Fruit fly (Drosophila melanogaster) whole organism, embryonic: ENCODE data around the gene CG9626.

ENCODE experiments used
- Ada2b ChIP-seq: fragments of 200-800 bp; sonication (Bioruptor generic); IDR thresholded peaks from 2 replicates; pipeline ENCODE4 v1.3.6; 2022; ENCODE audit warnings: missing biosample characterization, missing genetic modification characterization
- Adf1 ChIP-seq: fragments of 200-800 bp; sonication (Bioruptor generic); IDR thresholded peaks from 2 replicates; pipeline ENCODE4 v1.3.6; 2022; ENCODE audit warnings: missing biosample characterization, missing genetic modification characterization
- B-H2 ChIP-seq: fragments of 200-800 bp; sonication (Bioruptor generic); optimal IDR thresholded peaks from 2 replicates; lab custom pipeline; 2018; ENCODE audit warnings: missing biosample characterization, mild to moderate bottlenecking, missing genetic modification characterization
- CG1024 ChIP-seq: fragments of 200-800 bp; sonication (Bioruptor generic); IDR thresholded peaks from 2 replicates; pipeline ENCODE4 v1.3.6; 2022; ENCODE audit warnings: missing biosample characterization, missing genetic modification characterization
- CG12155 ChIP-seq: fragments of 200-800 bp; sonication (Bioruptor generic); optimal IDR thresholded peaks from 3 replicates; lab custom pipeline; 2016; ENCODE audit warnings: missing biosample characterization, missing genetic modification characterization
- CG12219 ChIP-seq: fragments of 200-800 bp; sonication (Bioruptor generic); optimal IDR thresholded peaks from 3 replicates; lab custom pipeline; 2018; ENCODE audit warnings: missing biosample characterization, mild to moderate bottlenecking, missing genetic modification characterization
- CG12391 ChIP-seq: fragments of 200-800 bp; sonication (Bioruptor generic); optimal IDR thresholded peaks from 3 replicates; lab custom pipeline; 2018; ENCODE audit warnings: missing biosample characterization, mild to moderate bottlenecking, missing genetic modification characterization, moderate library complexity
- CG12659 ChIP-seq: fragments of 200-800 bp; sonication (Bioruptor generic); optimal IDR thresholded peaks from 3 replicates; lab custom pipeline; 2017; ENCODE audit warnings: mild to moderate bottlenecking, missing biosample characterization, missing genetic modification reagents, missing genetic modification characterization
- CG12769 ChIP-seq: fragments of 200-800 bp; sonication (Bioruptor generic); optimal IDR thresholded peaks from 2 replicates; lab custom pipeline; 2019; ENCODE audit warnings: missing biosample characterization, mild to moderate bottlenecking, missing genetic modification characterization, moderate library complexity
- CG13775 ChIP-seq: fragments of 200-800 bp; sonication (Bioruptor generic); optimal IDR thresholded peaks from 3 replicates; lab custom pipeline; 2017; ENCODE audit warnings: missing biosample characterization, mild to moderate bottlenecking, missing genetic modification characterization
- CG16863 ChIP-seq: fragments of 200-800 bp; sonication (Bioruptor generic); optimal IDR thresholded peaks from 3 replicates; lab custom pipeline; 2016; ENCODE audit warnings: missing biosample characterization, missing genetic modification characterization
- CG31441 ChIP-seq: fragments of 200-800 bp; sonication (Bioruptor generic); IDR thresholded peaks from 2 replicates; pipeline ENCODE4 v1.3.6; 2022; ENCODE audit warnings: missing biosample characterization, missing genetic modification characterization
- CG3995 ChIP-seq: fragments of 200-800 bp; sonication (Bioruptor generic); optimal IDR thresholded peaks from 3 replicates; lab custom pipeline; 2016; ENCODE audit warnings: missing biosample characterization, missing genetic modification characterization
- CG4404 ChIP-seq: fragments of 200-800 bp; sonication (Bioruptor generic); IDR thresholded peaks from 2 replicates; pipeline ENCODE4 v1.3.6; 2022; ENCODE audit warnings: missing biosample characterization, missing genetic modification characterization
- CG6683 ChIP-seq: fragments of 200-800 bp; sonication (Bioruptor generic); optimal IDR thresholded peaks from 2 replicates; lab custom pipeline; 2017; ENCODE audit warnings: missing biosample characterization, mild to moderate bottlenecking, missing genetic modification characterization, missing genetic modification reagents
- CG7271 ChIP-seq: fragments of 200-800 bp; sonication (Bioruptor generic); optimal IDR thresholded peaks from 2 replicates; lab custom pipeline; 2018; ENCODE audit warnings: missing biosample characterization, mild to moderate bottlenecking, missing genetic modification characterization, moderate library complexity
- CG7556 ChIP-seq: fragments of 200-800 bp; sonication (Bioruptor generic); optimal IDR thresholded peaks from 2 replicates; lab custom pipeline; 2017; ENCODE audit warnings: missing biosample characterization, mild to moderate bottlenecking, missing genetic modification characterization
- CG7786 ChIP-seq: fragments of 200-800 bp; sonication (Bioruptor generic); optimal IDR thresholded peaks from 2 replicates; lab custom pipeline; 2016; ENCODE audit warnings: missing biosample characterization, missing genetic modification characterization
- CG7963 ChIP-seq: fragments of 200-800 bp; sonication (Bioruptor generic); IDR thresholded peaks from 3 replicates; pipeline ENCODE4 v1.3.6; 2022; ENCODE audit warnings: missing biosample characterization, missing genetic modification characterization; ENCODE audit not compliant: partially characterized antibody
- CG8944 ChIP-seq: fragments of 200-800 bp; sonication (Bioruptor generic); optimal IDR thresholded peaks from 3 replicates; lab custom pipeline; 2016; ENCODE audit warnings: missing biosample characterization, missing genetic modification characterization
- CG9797 ChIP-seq: fragments of 200-800 bp; sonication (Bioruptor generic); optimal IDR thresholded peaks from 3 replicates; lab custom pipeline; 2018; ENCODE audit warnings: missing biosample characterization, mild to moderate bottlenecking, missing genetic modification characterization
- CG9817 ChIP-seq: fragments of 200-800 bp; sonication (Bioruptor generic); optimal IDR thresholded peaks from 2 replicates; lab custom pipeline; 2018; ENCODE audit warnings: missing biosample characterization, mild to moderate bottlenecking, missing genetic modification characterization, moderate library complexity
- CTCF ChIP-seq: fragments of 200-800 bp; sonication (Bioruptor generic); optimal IDR thresholded peaks from 2 replicates; lab custom pipeline; 2017; ENCODE audit warnings: missing biosample characterization, mild to moderate bottlenecking, missing genetic modification characterization, moderate library complexity
- D19B ChIP-seq: fragments of 200-800 bp; sonication (Bioruptor generic); optimal IDR thresholded peaks from 2 replicates; lab custom pipeline; 2017; ENCODE audit warnings: missing biosample characterization, mild to moderate bottlenecking, missing genetic modification characterization
- Dbx ChIP-seq: fragments of 200-800 bp; sonication (Bioruptor generic); IDR thresholded peaks from 3 replicates; pipeline ENCODE4 v1.3.6; 2022; ENCODE audit warnings: missing biosample characterization, missing genetic modification characterization
- Dek ChIP-seq: fragments of 200-800 bp; sonication (Bioruptor generic); optimal IDR thresholded peaks from 3 replicates; lab custom pipeline; 2019; ENCODE audit warnings: missing biosample characterization, mild to moderate bottlenecking, missing genetic modification characterization, moderate library complexity
- Dref ChIP-seq: fragments of 200-800 bp; sonication (Bioruptor generic); IDR thresholded peaks from 2 replicates; pipeline ENCODE4 v1.3.6; 2022; ENCODE audit warnings: missing biosample characterization, missing genetic modification characterization
- Elba2 ChIP-seq: fragments of 200-800 bp; sonication (Bioruptor generic); optimal IDR thresholded peaks from 3 replicates; lab custom pipeline; 2016; ENCODE audit warnings: missing biosample characterization, missing genetic modification characterization
- HLH3B ChIP-seq: fragments of 200-800 bp; sonication (Bioruptor generic); IDR thresholded peaks from 2 replicates; pipeline ENCODE4 v1.3.6; 2022; ENCODE audit warnings: missing biosample characterization, missing genetic modification characterization
- HmgZ ChIP-seq: fragments of 200-800 bp; sonication (Bioruptor generic); optimal IDR thresholded peaks from 2 replicates; lab custom pipeline; 2018; ENCODE audit warnings: missing biosample characterization, mild to moderate bottlenecking, missing genetic modification characterization
- Hmr ChIP-seq: fragments of 200-800 bp; sonication (Bioruptor generic); optimal IDR thresholded peaks from 3 replicates; lab custom pipeline; 2017; ENCODE audit warnings: mild to moderate bottlenecking, missing biosample characterization, missing genetic modification reagents, missing genetic modification characterization
- Hr51 ChIP-seq, 2 experiments: fragments of 200-800 bp; sonication (Bioruptor generic); optimal IDR thresholded peaks; 2 replicates in 1 of 2; 3 replicates in 1 of 2; lab custom pipeline; 2016 to 2018; ENCODE audit warnings: missing biosample characterization in 2 of 2, missing genetic modification characterization in 2 of 2, mild to moderate bottlenecking in 1 of 2, moderate library complexity in 1 of 2
- Lhr ChIP-seq: fragments of 200-800 bp; sonication (Bioruptor generic); optimal IDR thresholded peaks from 3 replicates; lab custom pipeline; 2017; ENCODE audit warnings: mild to moderate bottlenecking, missing biosample characterization, missing genetic modification reagents, missing genetic modification characterization
- Med ChIP-seq: fragments of 200-800 bp; sonication (Bioruptor generic); peaks from one replicate; lab custom pipeline; 2016; ENCODE audit warnings: missing biosample characterization, missing genetic modification characterization, mild to moderate bottlenecking, inconsistent platforms, moderate library complexity
- Myb ChIP-seq: fragments of 200-800 bp; sonication (Bioruptor generic); optimal IDR thresholded peaks from 2 replicates; lab custom pipeline; 2016; ENCODE audit warnings: missing biosample characterization, missing genetic modification characterization
- Sox100B ChIP-seq: fragments of 200-800 bp; sonication (Bioruptor generic); optimal IDR thresholded peaks from 3 replicates; lab custom pipeline; 2018; ENCODE audit warnings: missing biosample characterization, mild to moderate bottlenecking, missing genetic modification characterization
- Tbp ChIP-seq: fragments of >200 bp; optimal IDR thresholded peaks from 2 replicates; lab custom pipeline; 2018; ENCODE audit warnings: missing biosample characterization, missing genetic modification characterization
- Xbp1 ChIP-seq: fragments of 200-800 bp; sonication (Bioruptor generic); optimal IDR thresholded peaks from 3 replicates; lab custom pipeline; 2016; ENCODE audit warnings: missing biosample characterization, mild to moderate bottlenecking, missing genetic modification characterization
- ap ChIP-seq: fragments of 200-800 bp; sonication (Bioruptor generic); IDR thresholded peaks from 2 replicates; pipeline ENCODE4 v1.3.6; 2022; ENCODE audit warnings: missing biosample characterization, missing genetic modification characterization
- chm ChIP-seq: fragments of 200-800 bp; sonication (Bioruptor generic); IDR thresholded peaks from 2 replicates; pipeline ENCODE4 v1.3.6; 2022; ENCODE audit warnings: missing biosample characterization, missing genetic modification characterization
- dimm ChIP-seq: fragments of 200-800 bp; sonication (Bioruptor generic); IDR thresholded peaks from 2 replicates; pipeline ENCODE4 v1.3.6; 2022; ENCODE audit warnings: missing biosample characterization, missing genetic modification characterization
- dm ChIP-seq: fragments of 200-800 bp; sonication (Bioruptor generic); optimal IDR thresholded peaks from 3 replicates; lab custom pipeline; 2016; ENCODE audit warnings: missing biosample characterization, missing genetic modification characterization
- fd96Cb ChIP-seq: fragments of 200-800 bp; sonication (Bioruptor generic); optimal IDR thresholded peaks from 2 replicates; lab custom pipeline; 2018; ENCODE audit warnings: missing biosample characterization, mild to moderate bottlenecking, missing genetic modification characterization, moderate library complexity
- hkb ChIP-seq, 2 experiments: fragments of 200-800 bp in 1 of 2; fragments of >200 bp in 1 of 2; sonication (Bioruptor generic) in 1 of 2; IDR thresholded peaks in 1 of 2; optimal IDR thresholded peaks in 1 of 2; 2 replicates each; pipeline versions ENCODE4 v1.3.6 to Lab custom; 2017 to 2022; ENCODE audit warnings: missing biosample characterization in 1 of 2, missing genetic modification characterization in 1 of 2
- jigr1 ChIP-seq: fragments of 200-800 bp; sonication (Bioruptor generic); IDR thresholded peaks from 3 replicates; pipeline ENCODE4 v1.3.6; 2022; ENCODE audit warnings: missing biosample characterization, missing genetic modification characterization
- jumu ChIP-seq: fragments of 200-800 bp; sonication (Bioruptor generic); optimal IDR thresholded peaks from 3 replicates; lab custom pipeline; 2016; ENCODE audit warnings: missing biosample characterization, missing genetic modification characterization
- onecut ChIP-seq: fragments of 200-800 bp; sonication (Bioruptor generic); IDR thresholded peaks from 2 replicates; pipeline ENCODE4 v1.3.6; 2022; ENCODE audit warnings: missing biosample characterization, missing genetic modification characterization
- pros ChIP-seq: fragments of 200-800 bp; sonication (Bioruptor generic); optimal IDR thresholded peaks from 3 replicates; lab custom pipeline; 2019; ENCODE audit warnings: missing biosample characterization, mild to moderate bottlenecking, missing genetic modification characterization, moderate library complexity
- pzg ChIP-seq: fragments of 200-800 bp; sonication (Bioruptor generic); optimal IDR thresholded peaks from 3 replicates; lab custom pipeline; 2018; ENCODE audit warnings: missing biosample characterization, mild to moderate bottlenecking, missing genetic modification characterization, moderate library complexity
- so ChIP-seq: fragments of 200-800 bp; sonication (Bioruptor generic); IDR thresholded peaks from 3 replicates; pipeline ENCODE4 v1.3.6; 2022; ENCODE audit warnings: missing biosample characterization, missing genetic modification characterization
- zen2 ChIP-seq: fragments of 200-800 bp; sonication (Bioruptor generic); IDR thresholded peaks from 3 replicates; pipeline ENCODE4 v1.3.6; 2022; ENCODE audit warnings: missing biosample characterization, missing genetic modification characterization; ENCODE audit not compliant: partially characterized antibody

Gene CG9626

DNA sequence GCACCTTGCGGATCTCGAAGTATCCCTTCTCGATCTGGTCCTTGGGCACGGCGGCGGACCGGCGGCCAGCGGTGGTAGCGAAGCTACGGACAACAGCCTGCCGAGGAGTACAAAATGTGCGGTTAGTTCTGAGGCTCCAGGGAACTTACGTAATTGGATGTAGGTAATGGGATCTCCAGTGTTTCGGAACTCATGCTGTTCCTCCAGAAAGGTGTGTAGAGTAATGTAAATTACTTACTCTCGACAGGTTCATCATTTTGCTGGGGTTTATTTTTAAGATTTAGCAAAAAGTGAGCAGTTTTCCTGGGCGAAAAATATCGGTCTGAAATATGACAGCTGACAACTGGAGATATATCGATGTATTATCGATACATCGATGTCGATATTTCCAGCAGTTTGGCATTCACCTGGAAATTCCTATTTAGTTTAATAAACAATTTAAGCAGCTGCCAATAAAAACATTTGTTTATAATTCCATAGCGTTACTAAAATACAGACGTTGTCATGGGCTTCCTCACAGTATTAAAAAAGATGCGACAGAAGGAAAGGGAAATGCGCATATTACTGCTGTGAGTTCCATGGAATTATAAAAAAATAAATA lies 40.0 kb upstream of the CG9626 start, which contains the start of the genes COX7A and Arl2 (continued):
- TF ChIP-seq B-H2 (GFP tag; lab: Kevin White, UChicago), result no peak
- TF ChIP-seq Myb (GFP tag; lab: Kevin White, UChicago), result peak; percentile 1
- no peak for TF ChIP-seq Elba2 (GFP tag; lab: Kevin White, UChicago)
- TF ChIP-seq CG6683, result no peak
- no peak for TF ChIP-seq CG12219 (GFP tag; lab: Kevin White, UChicago)
- TF ChIP-seq Hr51 (GFP tag; optimal IDR thresholded peaks at IDR 0.05; lab: Kevin White, UChicago), result no peak
- 0 out of 2 replicates have a peak, but pooled peaks have one; percentile 10 for TF ChIP-seq onecut (GFP tag; lab: Robert Waterston, UW)
- TF ChIP-seq jumu (GFP tag; lab: Kevin White, UChicago), result no peak
- TF ChIP-seq Ada2b (GFP tag; lab: Robert Waterston, UW), result no peak
- no peak for TF ChIP-seq pros
- TF ChIP-seq HLH3B (GFP tag; lab: Robert Waterston, UW), result no peak
- peak; percentile 90 for TF ChIP-seq CG7963
- no peak for TF ChIP-seq Dbx (GFP tag; lab: Robert Waterston, UW)
- TF ChIP-seq jigr1, result peak; percentile 27; the same call in 1 of the 3 replicates
- TF ChIP-seq Adf1 (GFP tag; lab: Robert Waterston, UW), result no peak
- peak; percentile 82 for TF ChIP-seq pzg (GFP tag; lab: Kevin White, UChicago)
- TF ChIP-seq CG7271 (tag; lab: Kevin White, UChicago), result no peak
- TF ChIP-seq Hmr (GFP tag; lab: Kevin White, UChicago), result no peak
- no peak for TF ChIP-seq Sox100B (GFP tag; lab: Kevin White, UChicago)
- TF ChIP-seq Dref (GFP tag; lab: Robert Waterston, UW), result peak; percentile 95
- TF ChIP-seq Lhr (GFP tag; lab: Kevin White, UChicago), result no peak
- TF ChIP-seq so (GFP tag; lab: Robert Waterston, UW), result no peak
- TF ChIP-seq CG1024, result no peak
- no peak for TF ChIP-seq CG16863 (GFP tag; lab: Kevin White, UChicago)
- peak; percentile 72 for TF ChIP-seq CG12659 (GFP tag; lab: Kevin White, UChicago)
- TF ChIP-seq Xbp1 (GFP tag; lab: Kevin White, UChicago), result no peak
- no peak for TF ChIP-seq D19B
- TF ChIP-seq CTCF (GFP tag; lab: Kevin White, UChicago), result no peak
- no peak for TF ChIP-seq CG9797 (GFP tag; lab: Kevin White, UChicago)
- TF ChIP-seq Med (GFP tag; lab: Kevin White, UChicago), result peak; percentile 81
- peak; percentile 18 for TF ChIP-seq CG3995 (GFP tag; lab: Kevin White, UChicago)
- no peak for TF ChIP-seq CG4404
- no peak for TF ChIP-seq chm
- TF ChIP-seq zen2 (GFP tag; lab: Robert Waterston, UW), result peak; percentile 95
- peak; percentile 23 for TF ChIP-seq dm
- no peak for TF ChIP-seq Tbp (GFP tag; lab: Kevin White, UChicago)
- TF ChIP-seq CG31441 (GFP tag; lab: Robert Waterston, UW), result no peak
- no peak for TF ChIP-seq CG7556 (GFP tag; lab: Kevin White, UChicago)
- no peak for TF ChIP-seq CG12769 (tag; lab: Kevin White, UChicago)
- no peak for TF ChIP-seq CG7786
- TF ChIP-seq CG13775 (GFP tag; lab: Kevin White, UChicago), result no peak
- no peak for TF ChIP-seq dimm
- TF ChIP-seq HmgZ (tag; lab: Kevin White, UChicago), result peak; percentile 65
- no peak for TF ChIP-seq ap (GFP tag; lab: Robert Waterston, UW)
- no peak for TF ChIP-seq CG9817
- TF ChIP-seq Dek (tag; lab: Kevin White, UChicago), result no peak
- no peak for TF ChIP-seq CG8944
- TF ChIP-seq hkb (optimal IDR thresholded peaks at IDR 0.05; lab: Kevin White, UChicago), result no peak
- no peak for TF ChIP-seq hkb (GFP tag; IDR thresholded peaks at IDR 0.05; lab: Robert Waterston, UW)
- TF ChIP-seq CG12391 (tag; lab: Kevin White, UChicago), result peak; percentile 17
- TF ChIP-seq CG12155 (GFP tag; lab: Kevin White, UChicago), result no peak
- no peak for TF ChIP-seq fd96Cb (tag; lab: Kevin White, UChicago)
